Worm (Caenorhabditis elegans) whole organism, L4/young adult: Measurements from ENCODE around the gene mua-6.

Source experiments
- W03F9.2 ChIP-seq: fragments of 150-350 bp; optimal IDR thresholded peaks from 2 replicates; lab custom pipeline; 2014; ENCODE audit warnings: missing biosample characterization, missing genetic modification characterization
- dao-5 ChIP-seq: sonication (generic microtip); optimal IDR thresholded peaks from 2 replicates; lab custom pipeline; 2016; ENCODE audit warnings: missing genotype, missing genetic modification characterization, moderate library complexity, missing compliant biosample characterization
- him-1 ChIP-seq: sonication (generic microtip); optimal IDR thresholded peaks from 2 replicates; lab custom pipeline; 2016; ENCODE audit warnings: missing genotype, missing genetic modification reagents, missing genetic modification characterization, missing compliant biosample characterization

Gene mua-6

ce11 chrX:16265636-16266384 is at the start of gene mua-6:
Gene mua-6, minus strand, starts transcription at chrX:16265686.
- no peak for TF ChIP-seq him-1 (tag; lab: Kevin White, UChicago)
- no peak for TF ChIP-seq W03F9.2 (tag; lab: Kevin White, UChicago)
- TF ChIP-seq dao-5 (tag; lab: Kevin White, UChicago): no peak

- TF ChIP-seq dao-5 (tag; lab: Kevin White, UChicago) (no peak), him-1 (tag; lab: Kevin White, UChicago) (no peak)
Observed at ce11 chrX:16309705-16310104, 44.2 kb upstream of the mua-6 start.

ce11 chrX:16306164-16306563 is 40.7 kb upstream of the mua-6 start, which contains the start of gene twk-22:
Gene twk-22, plus strand, starts transcription at chrX:16306464.
- no peak for TF ChIP-seq W03F9.2 (tag; lab: Kevin White, UChicago)
- TF ChIP-seq dao-5 (tag; lab: Kevin White, UChicago): no peak
- no peak for TF ChIP-seq him-1 (tag; lab: Kevin White, UChicago)

- no peak for TF ChIP-seq dao-5 (tag; lab: Kevin White, UChicago)
- no peak for TF ChIP-seq W03F9.2 (tag; lab: Kevin White, UChicago)
- TF ChIP-seq him-1 (tag; lab: Kevin White, UChicago): no peak
Observed at ce11 chrX:16300422-16300821, 34.9 kb upstream of the mua-6 start.

- TF ChIP-seq dao-5 (tag; lab: Kevin White, UChicago): no peak
Observed at ce11 chrX:16299859-16300258, 34.4 kb upstream of the mua-6 start, which contains the start of gene twk-21. Gene twk-21, plus strand, starts transcription at chrX:16299892.

ce11 chrX:16298173-16298572 is 32.7 kb upstream of the mua-6 start:
- TF ChIP-seq dao-5 (tag; lab: Kevin White, UChicago): peak; percentile 84
- peak; percentile 72 for TF ChIP-seq him-1 (tag; lab: Kevin White, UChicago)
- peak; percentile 37 for TF ChIP-seq W03F9.2 (tag; lab: Kevin White, UChicago)

- TF ChIP-seq W03F9.2 (tag; lab: Kevin White, UChicago) (no peak), dao-5 (tag; lab: Kevin White, UChicago) (no peak), him-1 (tag; lab: Kevin White, UChicago) (no peak)
Observed at ce11 chrX:16297123-16297522, 31.6 kb upstream of the mua-6 start.

ce11 chrX:16292933-16293332 is 27.4 kb upstream of the mua-6 start, which contains the start of gene F52E10.4:
Gene F52E10.4, minus strand, starts transcription at chrX:16293033.
- TF ChIP-seq W03F9.2 (tag; lab: Kevin White, UChicago): no peak
- TF ChIP-seq him-1 (tag; lab: Kevin White, UChicago): no peak
- TF ChIP-seq dao-5 (tag; lab: Kevin White, UChicago): no peak

- no peak for TF ChIP-seq dao-5 (tag; lab: Kevin White, UChicago)
- no peak for TF ChIP-seq W03F9.2 (tag; lab: Kevin White, UChicago)
- TF ChIP-seq him-1 (tag; lab: Kevin White, UChicago): no peak
Observed at ce11 chrX:16290536-16290935, 25.1 kb upstream of the mua-6 start.

ce11 chrX:16289635-16290034 is 24.1 kb upstream of the mua-6 start:
- TF ChIP-seq dao-5 (tag; lab: Kevin White, UChicago): no peak
- no peak for TF ChIP-seq W03F9.2 (tag; lab: Kevin White, UChicago)

- TF ChIP-seq him-1 (tag; lab: Kevin White, UChicago): no peak
- TF ChIP-seq W03F9.2 (tag; lab: Kevin White, UChicago): no peak
- no peak for TF ChIP-seq dao-5 (tag; lab: Kevin White, UChicago)
Observed at ce11 chrX:16285151-16285550, 19.7 kb upstream of the mua-6 start.

- no peak for TF ChIP-seq him-1 (tag; lab: Kevin White, UChicago)
- no peak for TF ChIP-seq dao-5 (tag; lab: Kevin White, UChicago)
- no peak for TF ChIP-seq W03F9.2 (tag; lab: Kevin White, UChicago)
Observed at ce11 chrX:16283103-16283502, 17.6 kb upstream of the mua-6 start, which contains the start of gene F52E10.2. Gene F52E10.2, minus strand, starts transcription at chrX:16283203.

ce11 chrX:16275255-16275813 is 9.8 kb upstream of the mua-6 start, which contains the start of gene sdc-1:
Gene sdc-1, plus strand, starts transcription at chrX:16275763.
- TF ChIP-seq dao-5 (tag; lab: Kevin White, UChicago) (no peak), W03F9.2 (tag; lab: Kevin White, UChicago) (no peak), him-1 (tag; lab: Kevin White, UChicago) (no peak)

- TF ChIP-seq W03F9.2 (tag; lab: Kevin White, UChicago): peak; percentile 41
- no peak for TF ChIP-seq him-1 (tag; lab: Kevin White, UChicago)
Observed at ce11 chrX:16271147-16271546, 5.7 kb upstream of the mua-6 start.
